Worm (Caenorhabditis elegans) whole organism, L1 larva: ENCODE measurements around the gene srh-1.

Experiments
- C04F5.9 ChIP-seq: sonication (generic microtip); optimal IDR thresholded peaks from 2 replicates; lab custom pipeline; 2016; ENCODE audit warnings: missing genetic modification characterization, missing compliant biosample characterization
- C16A3.4 ChIP-seq: fragments of 150-350 bp; optimal IDR thresholded peaks from 2 replicates; lab custom pipeline; 2014; ENCODE audit warnings: missing biosample characterization, missing genetic modification characterization
- aha-1 ChIP-seq: fragments of 150-350 bp; optimal IDR thresholded peaks from 2 replicates; lab custom pipeline; 2014; ENCODE audit warnings: missing biosample characterization, missing genetic modification characterization
- alr-1 ChIP-seq: fragments of 200-800 bp; sonication (Bioruptor generic); optimal IDR thresholded peaks from 2 replicates; lab custom pipeline; 2018; ENCODE audit warnings: borderline replicate concordance, mild to moderate bottlenecking, missing genetic modification characterization, missing compliant biosample characterization
- aly-2 ChIP-seq: fragments of 150-350 bp; optimal IDR thresholded peaks from 2 replicates; lab custom pipeline; 2014; ENCODE audit warnings: missing biosample characterization, missing genetic modification characterization
- ama-1 ChIP-seq: fragments of 150-350 bp; optimal IDR thresholded peaks from 2 replicates; lab custom pipeline; 2014
- ceh-8 ChIP-seq: fragments of 200-800 bp; sonication (Bioruptor generic); optimal IDR thresholded peaks from 2 replicates; lab custom pipeline; 2018; ENCODE audit warnings: mild to moderate bottlenecking, missing genetic modification characterization, moderate library complexity, missing compliant biosample characterization
- ceh-82 ChIP-seq, 3 experiments: fragments of 150-350 bp in 1 of 3; sonication (generic microtip) in 2 of 3; optimal IDR thresholded peaks; 2 replicates each; lab custom pipeline; 2014 to 2017; ENCODE audit warnings: missing biosample characterization in 3 of 3, missing genetic modification characterization in 3 of 3
- ceh-88 ChIP-seq: fragments of 200-800 bp; sonication (Bioruptor generic); IDR thresholded peaks from 2 replicates; pipeline ENCODE4 v1.3.6; 2022; ENCODE audit warnings: missing genetic modification characterization, missing compliant biosample characterization
- ces-1 ChIP-seq: fragments of 150-350 bp; optimal IDR thresholded peaks from 2 replicates; lab custom pipeline; 2014; ENCODE audit warnings: missing biosample characterization, missing genetic modification reagents, missing genetic modification characterization
- dsc-1 ChIP-seq: sonication (generic microtip); optimal IDR thresholded peaks from 2 replicates; lab custom pipeline; 2016; ENCODE audit warnings: mild to moderate bottlenecking, missing genetic modification characterization, missing compliant biosample characterization
- efl-1 ChIP-seq, 4 experiments: fragments of 150-350 bp; optimal IDR thresholded peaks in 3 of 4; peaks in 1 of 4; 1 replicate in 1 of 4; 2 replicates in 3 of 4; lab custom pipeline; 2014; ENCODE audit warnings: missing biosample characterization in 2 of 4, missing genetic modification characterization in 2 of 4, missing genetic modification reagents in 2 of 4
- efl-3 ChIP-seq: fragments of 200-800 bp; sonication (Bioruptor generic); optimal IDR thresholded peaks from 2 replicates; lab custom pipeline; 2018; ENCODE audit warnings: mild to moderate bottlenecking, missing genetic modification characterization, missing compliant biosample characterization
- egl-13 ChIP-seq: sonication (generic microtip); optimal IDR thresholded peaks from 2 replicates; lab custom pipeline; 2016; ENCODE audit warnings: missing genotype, missing genetic modification reagents, missing genetic modification characterization, missing compliant biosample characterization
- egl-27 ChIP-seq, 2 experiments: fragments of 150-350 bp in 1 of 2; sonication (generic microtip); optimal IDR thresholded peaks; 3 replicates each; lab custom pipeline; 2017 to 2018; ENCODE audit warnings: missing biosample characterization in 2 of 2, missing genetic modification characterization in 2 of 2, missing genetic modification reagents in 2 of 2
- elt-2 ChIP-seq: sonication (generic microtip); optimal IDR thresholded peaks from 2 replicates; lab custom pipeline; 2016; ENCODE audit warnings: missing genetic modification characterization, mild to moderate bottlenecking, inconsistent platforms, missing compliant biosample characterization, missing genetic modification reagents
- elt-3 ChIP-seq, 6 experiments: fragments of 150-350 bp in 1 of 6; sonication (generic microtip); optimal IDR thresholded peaks; 2 replicates each; lab custom pipeline; 2017 to 2018; ENCODE audit warnings: missing biosample characterization in 6 of 6, missing genetic modification characterization in 6 of 6, inconsistent platforms in 1 of 6
- ets-5 ChIP-seq: fragments of 200-800 bp; sonication (Bioruptor generic); IDR thresholded peaks from 2 replicates; pipeline ENCODE4 v1.3.6; 2022; ENCODE audit warnings: missing genetic modification characterization, missing compliant biosample characterization
- fkh-10 ChIP-seq: sonication (generic microtip); optimal IDR thresholded peaks from 2 replicates; lab custom pipeline; 2017; ENCODE audit warnings: missing biosample characterization, missing genetic modification reagents, missing genetic modification characterization
- fkh-4 ChIP-seq: sonication (generic microtip); optimal IDR thresholded peaks from 2 replicates; lab custom pipeline; 2016; ENCODE audit warnings: missing compliant biosample characterization, missing genetic modification characterization, borderline replicate concordance
- grh-1 ChIP-seq: fragments of 200-800 bp; sonication (Bioruptor generic); IDR thresholded peaks from 2 replicates; pipeline ENCODE4 v1.3.6; 2022; ENCODE audit warnings: missing genetic modification reagents, missing genetic modification characterization, missing compliant biosample characterization
- hlh-17 ChIP-seq: fragments of 200-800 bp; sonication (Bioruptor generic); optimal IDR thresholded peaks from 2 replicates; lab custom pipeline; 2018; ENCODE audit warnings: missing genetic modification characterization, mild to moderate bottlenecking, missing compliant biosample characterization, moderate library complexity, borderline replicate concordance
- irx-1 ChIP-seq: sonication (generic microtip); optimal IDR thresholded peaks from 2 replicates; lab custom pipeline; 2016; ENCODE audit warnings: missing genetic modification characterization, missing compliant biosample characterization
- isw-1 ChIP-seq: fragments of 200-800 bp; sonication (Bioruptor generic); IDR thresholded peaks from 2 replicates; pipeline ENCODE4 v1.3.6; 2022; ENCODE audit warnings: missing genetic modification characterization, missing compliant biosample characterization
- lin-15B ChIP-seq: fragments of 150-350 bp; sonication (generic microtip); optimal IDR thresholded peaks from 3 replicates; lab custom pipeline; 2014; ENCODE audit warnings: missing biosample characterization, missing genetic modification characterization
- lin-35 ChIP-seq, 2 experiments: fragments of 150-350 bp; optimal IDR thresholded peaks; 2 replicates each; lab custom pipeline; 2014; ENCODE audit warnings: missing biosample characterization in 2 of 2, missing genetic modification characterization in 2 of 2, missing genetic modification reagents in 2 of 2
- lin-39 ChIP-seq: fragments of 150-350 bp; optimal IDR thresholded peaks from 2 replicates; lab custom pipeline; 2014; ENCODE audit warnings: missing biosample characterization, missing genetic modification reagents, missing genetic modification characterization
- lsy-2 ChIP-seq, 2 experiments: fragments of 150-350 bp; optimal IDR thresholded peaks; 2 replicates each; lab custom pipeline; 2014; ENCODE audit warnings: missing biosample characterization in 2 of 2, missing genetic modification characterization in 2 of 2
- mab-9 ChIP-seq: fragments of 200-800 bp; sonication (Bioruptor generic); IDR thresholded peaks from 2 replicates; pipeline ENCODE4 v1.3.6; 2022; ENCODE audit warnings: missing genetic modification reagents, missing genetic modification characterization, missing compliant biosample characterization
- mef-2 ChIP-seq: fragments of 150-350 bp; optimal IDR thresholded peaks from 2 replicates; lab custom pipeline; 2014; ENCODE audit warnings: missing biosample characterization, missing genetic modification characterization
- mep-1 ChIP-seq: fragments of 150-350 bp; optimal IDR thresholded peaks from 2 replicates; lab custom pipeline; 2014; ENCODE audit warnings: missing biosample characterization, missing genetic modification characterization
- nhr-12 ChIP-seq: sonication (generic microtip); optimal IDR thresholded peaks from 2 replicates; lab custom pipeline; 2017; ENCODE audit warnings: missing biosample characterization, missing genetic modification characterization
- nhr-28 ChIP-seq: fragments of 150-350 bp; optimal IDR thresholded peaks from 2 replicates; lab custom pipeline; 2014; ENCODE audit warnings: missing biosample characterization, missing genetic modification characterization
- nhr-47 ChIP-seq: sonication (generic microtip); optimal IDR thresholded peaks from 2 replicates; lab custom pipeline; 2016; ENCODE audit warnings: mild to moderate bottlenecking, missing genetic modification characterization, moderate library complexity, missing compliant biosample characterization
- nhr-71 ChIP-seq: sonication (generic microtip); optimal IDR thresholded peaks from 2 replicates; lab custom pipeline; 2016; ENCODE audit warnings: mild to moderate bottlenecking, missing genetic modification characterization, moderate library complexity, missing compliant biosample characterization
- nhr-76 ChIP-seq: sonication (generic microtip); optimal IDR thresholded peaks from 2 replicates; lab custom pipeline; 2017; ENCODE audit warnings: missing biosample characterization, missing genetic modification characterization
- nhr-77 ChIP-seq: fragments of 150-350 bp; optimal IDR thresholded peaks from 2 replicates; lab custom pipeline; 2014; ENCODE audit warnings: missing biosample characterization, missing genetic modification characterization
- nhr-84 ChIP-seq: sonication (generic microtip); optimal IDR thresholded peaks from 2 replicates; lab custom pipeline; 2017; ENCODE audit warnings: missing biosample characterization, missing genetic modification characterization
- pqm-1 ChIP-seq: sonication (generic microtip); optimal IDR thresholded peaks from 3 replicates; lab custom pipeline; 2017; ENCODE audit warnings: missing biosample characterization, missing genetic modification characterization
- rnt-1 ChIP-seq: sonication (generic microtip); optimal IDR thresholded peaks from 2 replicates; lab custom pipeline; 2016; ENCODE audit warnings: mild to moderate bottlenecking, missing genetic modification characterization, moderate library complexity, missing compliant biosample characterization
- skn-1 ChIP-seq: fragments of 150-350 bp; optimal IDR thresholded peaks from 2 replicates; lab custom pipeline; 2014; ENCODE audit warnings: missing biosample characterization, missing genetic modification characterization
- snu-23 ChIP-seq: sonication (generic microtip); optimal IDR thresholded peaks from 2 replicates; lab custom pipeline; 2016; ENCODE audit warnings: missing genetic modification characterization, missing compliant biosample characterization
- tlp-1 ChIP-seq: fragments of 150-350 bp; optimal IDR thresholded peaks from 2 replicates; lab custom pipeline; 2014; ENCODE audit warnings: missing biosample characterization, missing genetic modification characterization
- unc-130 ChIP-seq: fragments of 150-350 bp; optimal IDR thresholded peaks from 2 replicates; lab custom pipeline; 2017; ENCODE audit warnings: missing biosample characterization, missing genetic modification characterization, inconsistent platforms
- unc-30 ChIP-seq: sonication (generic microtip); optimal IDR thresholded peaks from 2 replicates; lab custom pipeline; 2017; ENCODE audit warnings: missing biosample characterization, missing genetic modification characterization
- unc-62 ChIP-seq: fragments of 150-350 bp; optimal IDR thresholded peaks from 2 replicates; lab custom pipeline; 2014; ENCODE audit warnings: missing biosample characterization, missing genetic modification reagents, missing genetic modification characterization
- vab-15 ChIP-seq: sonication (generic microtip); optimal IDR thresholded peaks from 2 replicates; lab custom pipeline; 2017; ENCODE audit warnings: missing genotype, mild to moderate bottlenecking, missing genetic modification characterization, missing compliant biosample characterization
- xbp-1 ChIP-seq: sonication (generic microtip); optimal IDR thresholded peaks from 2 replicates; lab custom pipeline; 2016; ENCODE audit warnings: missing genetic modification characterization, missing compliant biosample characterization
- zag-1 ChIP-seq: fragments of 150-350 bp; optimal IDR thresholded peaks from 2 replicates; lab custom pipeline; 2014; ENCODE audit warnings: missing biosample characterization, missing genetic modification characterization
- zip-4 ChIP-seq: fragments of 200-800 bp; sonication (Bioruptor generic); optimal IDR thresholded peaks from 2 replicates; lab custom pipeline; 2018; ENCODE audit warnings: mild to moderate bottlenecking, missing genetic modification characterization, moderate library complexity, missing compliant biosample characterization
- ztf-11 ChIP-seq, 2 experiments: sonication (generic microtip); optimal IDR thresholded peaks; 2 replicates each; lab custom pipeline; 2016 to 2017; ENCODE audit warnings: missing genetic modification characterization in 2 of 2, missing biosample characterization in 1 of 2, missing compliant biosample characterization in 1 of 2
- ztf-4 ChIP-seq: fragments of 150-350 bp; optimal IDR thresholded peaks from 2 replicates; lab custom pipeline; 2014; ENCODE audit warnings: missing biosample characterization, missing genetic modification characterization

srh-1 gene

DNA sequence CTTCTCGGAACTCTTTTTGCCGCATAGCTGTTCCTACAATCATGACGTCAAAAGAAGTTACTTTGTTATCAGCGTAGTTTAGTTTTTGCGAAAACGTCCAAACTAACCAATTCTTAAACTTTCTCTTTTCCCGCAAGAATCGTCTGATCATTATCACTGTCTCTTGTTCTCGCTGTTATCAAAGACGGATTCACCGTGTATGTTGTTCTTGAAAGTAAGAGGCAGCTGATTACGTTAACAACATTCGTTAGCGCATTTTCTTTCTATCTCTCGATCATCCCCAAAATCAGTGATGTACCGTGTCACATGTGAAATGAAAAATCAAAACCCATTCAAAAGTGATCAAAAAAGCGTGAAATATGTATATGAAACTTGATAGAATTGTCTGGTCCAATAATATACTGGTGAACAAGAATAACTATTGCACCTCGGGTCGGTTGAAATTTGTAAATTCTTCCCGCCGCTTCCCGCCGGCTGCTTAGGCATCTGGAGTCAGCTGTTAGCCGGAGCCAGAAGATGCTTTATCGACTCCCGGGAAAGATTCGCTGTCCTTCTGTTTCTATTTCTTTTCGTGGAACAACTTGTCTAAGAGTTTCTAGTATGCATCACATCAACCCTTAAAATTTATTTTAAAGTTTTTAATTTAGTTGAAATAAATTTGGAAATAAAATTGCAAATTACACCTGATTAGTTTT, 49.0 kb downstream of the srh-1 start:
- TF ChIP-seq vab-15 (no peak), nhr-47 (tag; lab: Kevin White, UChicago) (no peak), ama-1 (peak; percentile 65), mep-1 (tag; lab: Kevin White, UChicago) (peak; percentile 11), nhr-76 (tag; lab: Kevin White, UChicago) (no peak), nhr-71 (tag; lab: Kevin White, UChicago) (peak; percentile 68), irx-1 (tag; lab: Kevin White, UChicago) (no peak), tlp-1 (tag; lab: Kevin White, UChicago) (no peak), lin-39 (tag; lab: Kevin White, UChicago) (no peak), ets-5 (GFP tag; lab: Robert Waterston, UW) (no peak), snu-23 (peak; percentile 37), efl-3 (no peak), aha-1 (tag; lab: Kevin White, UChicago) (no peak), lin-15B (no peak), ztf-4 (no peak), nhr-28 (tag; lab: Kevin White, UChicago) (no peak), elt-2 (tag; lab: Kevin White, UChicago) (peak; percentile 87), mab-9 (no peak), mef-2 (no peak), nhr-84 (tag; lab: Kevin White, UChicago) (no peak), ceh-88 (GFP tag; lab: Robert Waterston, UW) (no peak), ceh-8 (GFP tag; lab: Kevin White, UChicago) (no peak), dsc-1 (no peak), efl-1 (optimal IDR thresholded peaks at IDR 0.05; lab: Kevin White, UChicago) (no peak), efl-1 (GFP tag; optimal IDR thresholded peaks at IDR 0.05 in 1 of 2; lab: Kevin White, UChicago) (peak in 1 of 2 experiments; percentile 78), zag-1 (tag; lab: Kevin White, UChicago) (no peak), rnt-1 (tag; lab: Kevin White, UChicago) (peak; percentile 48), unc-62 (GFP tag; lab: Kevin White, UChicago) (no peak), alr-1 (no peak), C16A3.4 (peak; percentile 13), egl-27 (tag; optimal IDR thresholded peaks at IDR 0.05; lab: Kevin White, UChicago) (no peak), ztf-11 (tag; optimal IDR thresholded peaks at IDR 0.05; lab: Kevin White, UChicago) (no peak), fkh-4 (tag; lab: Kevin White, UChicago) (no peak), zip-4 (GFP tag; lab: Kevin White, UChicago) (no peak), elt-3 (tag; optimal IDR thresholded peaks at IDR 0.05; lab: Kevin White, UChicago) (peak in 5 of 6 experiments; percentile 64 to 90 (median 68)), isw-1 (no peak), lin-35 (GFP tag; optimal IDR thresholded peaks at IDR 0.05; lab: Kevin White, UChicago) (peak in 1 of 2 experiments; percentile 71), unc-130 (peak; percentile 6), xbp-1 (tag; lab: Kevin White, UChicago) (no peak), egl-13 (tag; lab: Kevin White, UChicago) (no peak), C04F5.9 (tag; lab: Kevin White, UChicago) (no peak), skn-1 (tag; lab: Kevin White, UChicago) (no peak), pqm-1 (no peak), ces-1 (GFP tag; lab: Kevin White, UChicago) (no peak), ceh-82 (tag; optimal IDR thresholded peaks at IDR 0.05; lab: Kevin White, UChicago) (no peak), aly-2 (tag; lab: Kevin White, UChicago) (no peak), lsy-2 (tag; optimal IDR thresholded peaks at IDR 0.05; lab: Kevin White, UChicago) (peak in 1 of 2 experiments; percentile 43), fkh-10 (GFP tag; lab: Kevin White, UChicago) (no peak), nhr-12 (tag; lab: Kevin White, UChicago) (no peak), nhr-77 (tag; lab: Kevin White, UChicago) (no peak), grh-1 (GFP tag; lab: Robert Waterston, UW) (peak; percentile 10; the same call in 1 of the 2 replicates), unc-30 (no peak), hlh-17 (GFP tag; lab: Kevin White, UChicago) (no peak)
